Worm (Caenorhabditis elegans) whole organism, L1 larva: ENCODE measurements around the gene ptr-8.

ENCODE experiments used
- aly-2 ChIP-seq: fragments of 150-350 bp; optimal IDR thresholded peaks from 2 replicates; lab custom pipeline; 2014; ENCODE audit warnings: missing biosample characterization, missing genetic modification characterization
- ceh-82 ChIP-seq, 3 experiments: fragments of 150-350 bp in 1 of 3; sonication (generic microtip) in 2 of 3; optimal IDR thresholded peaks; 2 replicates each; lab custom pipeline; 2014 to 2017; ENCODE audit warnings: missing biosample characterization in 3 of 3, missing genetic modification characterization in 3 of 3
- elt-2 ChIP-seq: sonication (generic microtip); optimal IDR thresholded peaks from 2 replicates; lab custom pipeline; 2016; ENCODE audit warnings: missing genetic modification characterization, mild to moderate bottlenecking, inconsistent platforms, missing compliant biosample characterization, missing genetic modification reagents
- hlh-4 ChIP-seq: sonication (generic microtip); optimal IDR thresholded peaks from 2 replicates; lab custom pipeline; 2016; ENCODE audit warnings: mild to moderate bottlenecking, missing genetic modification characterization, missing compliant biosample characterization
- mdl-1 ChIP-seq, 2 experiments: fragments of 150-350 bp; optimal IDR thresholded peaks; 2 replicates each; lab custom pipeline; 2014 to 2017; ENCODE audit warnings: missing biosample characterization in 2 of 2, missing genetic modification characterization in 2 of 2, inconsistent platforms in 1 of 2
- nhr-11 ChIP-seq: fragments of 150-350 bp; optimal IDR thresholded peaks from 2 replicates; lab custom pipeline; 2014; ENCODE audit warnings: missing biosample characterization, missing genetic modification characterization
- nhr-12 ChIP-seq: sonication (generic microtip); optimal IDR thresholded peaks from 2 replicates; lab custom pipeline; 2017; ENCODE audit warnings: missing biosample characterization, missing genetic modification characterization
- nhr-20 ChIP-seq: sonication (generic microtip); optimal IDR thresholded peaks from 2 replicates; lab custom pipeline; 2016; ENCODE audit warnings: mild to moderate bottlenecking, missing genetic modification characterization, missing compliant biosample characterization
- nhr-76 ChIP-seq: sonication (generic microtip); optimal IDR thresholded peaks from 2 replicates; lab custom pipeline; 2017; ENCODE audit warnings: missing biosample characterization, missing genetic modification characterization
- snpc-4 ChIP-seq: fragments of 150-350 bp; optimal IDR thresholded peaks from 2 replicates; lab custom pipeline; 2014; ENCODE audit warnings: missing biosample characterization, missing genetic modification characterization
- tbx-2 ChIP-seq: sonication (generic microtip); optimal IDR thresholded peaks from 2 replicates; lab custom pipeline; 2016; ENCODE audit warnings: missing genetic modification characterization, missing compliant biosample characterization
- unc-130 ChIP-seq: fragments of 150-350 bp; optimal IDR thresholded peaks from 2 replicates; lab custom pipeline; 2017; ENCODE audit warnings: missing biosample characterization, missing genetic modification characterization, inconsistent platforms

- no peak for TF ChIP-seq nhr-76 (tag; lab: Kevin White, UChicago)
- no peak for TF ChIP-seq hlh-4
- peak; percentile 63 for TF ChIP-seq snpc-4
- no peak for TF ChIP-seq tbx-2 (tag; lab: Kevin White, UChicago)
- TF ChIP-seq ceh-82 (tag; optimal IDR thresholded peaks at IDR 0.05; lab: Kevin White, UChicago) = no peak
- no peak for TF ChIP-seq aly-2
- TF ChIP-seq nhr-12 = no peak
- no peak for TF ChIP-seq nhr-20
- no peak for TF ChIP-seq unc-130
- TF ChIP-seq mdl-1 (tag; optimal IDR thresholded peaks at IDR 0.05; lab: Kevin White, UChicago) = no peak
- no peak for TF ChIP-seq elt-2 (tag; lab: Kevin White, UChicago)
- no peak for TF ChIP-seq nhr-11 (tag; lab: Kevin White, UChicago)
Measured at ce11 chrII:10847057-10847456, 42.0 kb upstream of the ptr-8 start.
